Worm (Caenorhabditis elegans) whole organism, L3 larva: ENCODE data around the gene F54E7.9.

Source experiments
- R02D3.7 ChIP-seq: fragments of 150-350 bp; optimal IDR thresholded peaks from 2 replicates; lab custom pipeline; 2014; ENCODE audit warnings: missing biosample characterization, missing genetic modification characterization
- ZK546.5 ChIP-seq: sonication (generic microtip); optimal IDR thresholded peaks from 2 replicates; lab custom pipeline; 2017; ENCODE audit warnings: missing biosample characterization, missing genetic modification characterization
- aly-2 ChIP-seq: fragments of 150-350 bp; optimal IDR thresholded peaks from 2 replicates; lab custom pipeline; 2014; ENCODE audit warnings: missing biosample characterization, missing genetic modification characterization
- ceh-16 ChIP-seq: sonication (generic microtip); optimal IDR thresholded peaks from 2 replicates; lab custom pipeline; 2017; ENCODE audit warnings: missing biosample characterization, missing genetic modification characterization
- ceh-28 ChIP-seq: fragments of 150-350 bp; optimal IDR thresholded peaks from 2 replicates; lab custom pipeline; 2014; ENCODE audit warnings: missing biosample characterization, missing genetic modification reagents, missing genetic modification characterization
- ceh-82 ChIP-seq: fragments of 150-350 bp; optimal IDR thresholded peaks from 2 replicates; lab custom pipeline; 2014; ENCODE audit warnings: missing biosample characterization, missing genetic modification characterization
- ceh-9 ChIP-seq: sonication (generic microtip); optimal IDR thresholded peaks from 2 replicates; lab custom pipeline; 2018; ENCODE audit warnings: missing biosample characterization, missing genetic modification characterization
- egl-27 ChIP-seq: sonication (generic microtip); optimal IDR thresholded peaks from 4 replicates; lab custom pipeline; 2017; ENCODE audit warnings: missing biosample characterization, missing genetic modification reagents, missing genetic modification characterization
- elt-1 ChIP-seq: fragments of 150-350 bp; optimal IDR thresholded peaks from 2 replicates; lab custom pipeline; 2014; ENCODE audit warnings: missing biosample characterization, missing genetic modification characterization
- elt-2 ChIP-seq: sonication (generic microtip); optimal IDR thresholded peaks from 2 replicates; lab custom pipeline; 2016; ENCODE audit warnings: missing genetic modification reagents, mild to moderate bottlenecking, missing genetic modification characterization, missing compliant biosample characterization
- eor-1 ChIP-seq, 2 experiments: fragments of 150-350 bp; optimal IDR thresholded peaks; 2 replicates each; lab custom pipeline; 2014 to 2018; ENCODE audit warnings: missing biosample characterization in 2 of 2, missing genetic modification characterization in 2 of 2
- fkh-10 ChIP-seq: sonication (generic microtip); optimal IDR thresholded peaks from 2 replicates; lab custom pipeline; 2017; ENCODE audit warnings: missing biosample characterization, missing genetic modification reagents, missing genetic modification characterization
- fos-1 ChIP-seq: fragments of 150-350 bp; optimal IDR thresholded peaks from 2 replicates; lab custom pipeline; 2014; ENCODE audit warnings: missing biosample characterization, missing genetic modification characterization
- hmg-11 ChIP-seq: sonication (generic microtip); optimal IDR thresholded peaks from 2 replicates; lab custom pipeline; 2016; ENCODE audit warnings: missing genetic modification characterization, missing compliant biosample characterization
- lin-15B ChIP-seq: fragments of 150-350 bp; optimal IDR thresholded peaks from 2 replicates; lab custom pipeline; 2014; ENCODE audit warnings: missing biosample characterization, missing genetic modification characterization
- lin-39 ChIP-seq: fragments of 150-350 bp; optimal IDR thresholded peaks from 2 replicates; lab custom pipeline; 2018; ENCODE audit warnings: missing biosample characterization, missing genetic modification reagents, missing genetic modification characterization
- lsy-12 ChIP-seq: sonication (generic microtip); optimal IDR thresholded peaks from 2 replicates; lab custom pipeline; 2016; ENCODE audit warnings: mild to moderate bottlenecking, missing genetic modification characterization, missing compliant biosample characterization
- nfya-1 ChIP-seq: sonication (generic microtip); optimal IDR thresholded peaks from 2 replicates; lab custom pipeline; 2017; ENCODE audit warnings: missing genetic modification characterization, mild to moderate bottlenecking, missing compliant biosample characterization, antibody characterized with exemption, moderate library complexity; ENCODE audit not compliant: insufficient read depth
- nhr-12 ChIP-seq: fragments of 150-350 bp; optimal IDR thresholded peaks from 2 replicates; lab custom pipeline; 2014; ENCODE audit warnings: missing biosample characterization, missing genetic modification characterization
- nhr-23 ChIP-seq: fragments of 150-350 bp; optimal IDR thresholded peaks from 2 replicates; lab custom pipeline; 2014; ENCODE audit warnings: missing biosample characterization, missing genetic modification reagents, missing genetic modification characterization
- nhr-237 ChIP-seq: fragments of 150-350 bp; optimal IDR thresholded peaks from 2 replicates; lab custom pipeline; 2014; ENCODE audit warnings: missing biosample characterization, missing genetic modification characterization
- nhr-25 ChIP-seq: sonication (generic microtip); optimal IDR thresholded peaks from 2 replicates; lab custom pipeline; 2017; ENCODE audit warnings: missing biosample characterization, missing genetic modification characterization
- nhr-28 ChIP-seq: fragments of 150-350 bp; optimal IDR thresholded peaks from 2 replicates; lab custom pipeline; 2014; ENCODE audit warnings: missing biosample characterization, missing genetic modification characterization
- nhr-67 ChIP-seq: fragments of 150-350 bp; optimal IDR thresholded peaks from 2 replicates; lab custom pipeline; 2014; ENCODE audit warnings: missing biosample characterization, missing genetic modification characterization
- nhr-76 ChIP-seq: fragments of 150-350 bp; sonication (generic microtip); optimal IDR thresholded peaks from 5 replicates; lab custom pipeline; 2014; ENCODE audit warnings: missing biosample characterization, missing genetic modification characterization
- nhr-77 ChIP-seq: fragments of 150-350 bp; optimal IDR thresholded peaks from 2 replicates; lab custom pipeline; 2014; ENCODE audit warnings: missing biosample characterization, missing genetic modification characterization
- pha-4 ChIP-seq: fragments of 150-350 bp; optimal IDR thresholded peaks from 2 replicates; lab custom pipeline; 2014; ENCODE audit warnings: missing biosample characterization, missing genetic modification reagents, missing genetic modification characterization
- pqm-1 ChIP-seq: fragments of 150-350 bp; optimal IDR thresholded peaks from 2 replicates; lab custom pipeline; 2017; ENCODE audit warnings: missing biosample characterization, missing genetic modification characterization, inconsistent platforms
- sea-2 ChIP-seq: fragments of 150-350 bp; sonication (generic microtip); optimal IDR thresholded peaks from 4 replicates; lab custom pipeline; 2014; ENCODE audit warnings: missing biosample characterization, missing genetic modification reagents, missing genetic modification characterization
- skn-1 ChIP-seq: fragments of 150-350 bp; optimal IDR thresholded peaks from 2 replicates; lab custom pipeline; 2014; ENCODE audit warnings: missing biosample characterization, missing genetic modification characterization
- snpc-4 ChIP-seq: fragments of 150-350 bp; optimal IDR thresholded peaks from 2 replicates; lab custom pipeline; 2014; ENCODE audit warnings: missing biosample characterization, missing genetic modification characterization
- unc-39 ChIP-seq: sonication (generic microtip); optimal IDR thresholded peaks from 4 replicates; lab custom pipeline; 2017; ENCODE audit warnings: missing biosample characterization, missing genetic modification characterization
- unc-62 ChIP-seq: fragments of 150-350 bp; sonication (generic microtip); optimal IDR thresholded peaks from 4 replicates; lab custom pipeline; 2014; ENCODE audit warnings: missing biosample characterization, missing genetic modification reagents, missing genetic modification characterization
- zag-1 ChIP-seq: fragments of 150-350 bp; optimal IDR thresholded peaks from 2 replicates; lab custom pipeline; 2014; ENCODE audit warnings: missing biosample characterization, missing genetic modification characterization
- ztf-11 ChIP-seq: fragments of 150-350 bp; optimal IDR thresholded peaks from 2 replicates; lab custom pipeline; 2014; ENCODE audit warnings: missing biosample characterization, missing genetic modification characterization
- ztf-4 ChIP-seq: fragments of 150-350 bp; optimal IDR thresholded peaks from 2 replicates; lab custom pipeline; 2014; ENCODE audit warnings: missing biosample characterization, missing genetic modification characterization

Gene F54E7.9

ce11 chrIII:5697266-5697665, 19.6 kb upstream of the F54E7.9 start, which contains the start of gene B0336.7:
Gene B0336.7 (minus strand): TSS chrIII:5697366.
- TF ChIP-seq ceh-82 (no peak), lsy-12 (tag; lab: Kevin White, UChicago) (no peak), ZK546.5 (tag; lab: Kevin White, UChicago) (no peak), nhr-23 (tag; lab: Kevin White, UChicago) (no peak), nhr-77 (tag; lab: Kevin White, UChicago) (no peak), hmg-11 (no peak), egl-27 (no peak), nhr-237 (tag; lab: Kevin White, UChicago) (no peak), nhr-67 (tag; lab: Kevin White, UChicago) (no peak), ztf-11 (no peak), elt-2 (tag; lab: Kevin White, UChicago) (no peak), unc-39 (tag; lab: Kevin White, UChicago) (no peak), ceh-16 (tag; lab: Kevin White, UChicago) (no peak), unc-62 (GFP tag; lab: Kevin White, UChicago) (no peak), ceh-28 (no peak), nfya-1 (no peak), zag-1 (tag; lab: Kevin White, UChicago) (no peak), snpc-4 (tag; lab: Kevin White, UChicago) (no peak), pha-4 (tag; lab: Kevin White, UChicago) (no peak), skn-1 (tag; lab: Kevin White, UChicago) (no peak)

- no peak for TF ChIP-seq ceh-28
- TF ChIP-seq ztf-11 = no peak
- TF ChIP-seq nhr-23 (tag; lab: Kevin White, UChicago) = no peak
- TF ChIP-seq ceh-9 (tag; lab: Kevin White, UChicago) = no peak
- TF ChIP-seq unc-62 (GFP tag; lab: Kevin White, UChicago) = no peak
- no peak for TF ChIP-seq lsy-12 (tag; lab: Kevin White, UChicago)
- TF ChIP-seq nhr-76 (tag; lab: Kevin White, UChicago) = no peak
- TF ChIP-seq sea-2 (GFP tag; lab: Kevin White, UChicago) = no peak
- TF ChIP-seq elt-1 (tag; lab: Kevin White, UChicago) = no peak
- TF ChIP-seq lin-15B (tag; lab: Kevin White, UChicago) = no peak
- no peak for TF ChIP-seq fos-1 (tag; lab: Kevin White, UChicago)
- no peak for TF ChIP-seq ztf-4 (tag; lab: Kevin White, UChicago)
- no peak for TF ChIP-seq zag-1 (tag; lab: Kevin White, UChicago)
- TF ChIP-seq nhr-28 (tag; lab: Kevin White, UChicago) = no peak
- no peak for TF ChIP-seq unc-39 (tag; lab: Kevin White, UChicago)
- no peak for TF ChIP-seq nhr-25 (tag; lab: Kevin White, UChicago)
- TF ChIP-seq eor-1 (tag; optimal IDR thresholded peaks at IDR 0.05; lab: Kevin White, UChicago) = no peak
- no peak for TF ChIP-seq R02D3.7 (tag; lab: Kevin White, UChicago)
- TF ChIP-seq aly-2 (tag; lab: Kevin White, UChicago) = no peak
- TF ChIP-seq hmg-11 = no peak
These were observed 16.0 kb upstream of the F54E7.9 start, which contains the start of gene B0336.13 for ce11 chrIII:5693736-5694135. Gene B0336.13 (plus strand): TSS chrIII:5694036.

- TF ChIP-seq nfya-1 = peak; percentile 35
- TF ChIP-seq hmg-11 = peak; percentile 17
- TF ChIP-seq pha-4 (tag; lab: Kevin White, UChicago) = peak; percentile 39
- no peak for TF ChIP-seq ztf-4 (tag; lab: Kevin White, UChicago)
- TF ChIP-seq R02D3.7 (tag; lab: Kevin White, UChicago) = peak; percentile 15
- TF ChIP-seq nhr-12 = no peak
These were observed 15.0 kb upstream of the F54E7.9 start, which contains the start of the genes abi-1 and arle-14 for ce11 chrIII:5692690-5693089. Gene abi-1 (minus strand): TSS chrIII:5692740. Gene arle-14 (plus strand): TSS chrIII:5692906.

DNA sequence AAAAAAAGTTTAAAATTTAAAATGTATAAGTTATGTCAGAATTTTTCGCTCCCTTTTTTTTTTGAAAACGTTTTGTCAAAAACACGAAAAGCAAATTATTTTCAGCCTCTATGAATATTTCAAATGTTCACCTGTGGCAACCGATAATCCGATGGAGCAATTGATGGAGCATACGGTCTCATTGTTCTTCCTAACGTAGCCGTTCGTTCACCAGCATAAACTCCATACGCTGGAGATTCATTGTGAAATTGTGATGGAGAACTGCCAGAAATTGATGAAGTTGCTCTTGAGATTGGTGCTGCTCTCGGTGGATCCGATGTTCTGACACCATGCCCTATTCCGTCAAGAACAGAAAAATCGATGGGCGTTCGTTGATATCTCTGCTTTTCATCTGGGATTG, 14.1 kb upstream of the F54E7.9 start:
- no peak for TF ChIP-seq nhr-77 (tag; lab: Kevin White, UChicago)

ce11 chrIII:5688246-5688645, 10.6 kb upstream of the F54E7.9 start:
- TF ChIP-seq pha-4 (tag; lab: Kevin White, UChicago) (peak; percentile 98), pqm-1 (tag; lab: Kevin White, UChicago) (peak; percentile 25), elt-1 (tag; lab: Kevin White, UChicago) (no peak), lin-39 (peak; percentile 38), nfya-1 (peak; percentile 71), snpc-4 (tag; lab: Kevin White, UChicago) (peak; percentile 39), elt-2 (tag; lab: Kevin White, UChicago) (peak; percentile 30), hmg-11 (peak; percentile 65), fkh-10 (GFP tag; lab: Kevin White, UChicago) (no peak)
